Fruit fly (Drosophila melanogaster): ENCODE measurements around the gene CG15387.

The CG15387 gene

dm6 chr2L:2192123-2192601, 33.9 kb downstream of the CG15387 start, which contains the start of gene CG10874 (continued):
- TF ChIP-seq CG9215 (GFP tag; IDR thresholded peaks at IDR 0.05) = no peak
- no peak for TF ChIP-seq Elba2 (GFP tag; optimal IDR thresholded peaks at IDR 0.05)
- no peak for TF ChIP-seq cg (GFP tag; optimal IDR thresholded peaks at IDR 0.05)
- no peak for TF ChIP-seq CG9817 (tag; optimal IDR thresholded peaks at IDR 0.05)
- no peak for TF ChIP-seq CG7271 (tag; optimal IDR thresholded peaks at IDR 0.05)
- no peak for TF ChIP-seq CG9609 (GFP tag; optimal IDR thresholded peaks at IDR 0.05)
- no peak for TF ChIP-seq tup (GFP tag; optimal IDR thresholded peaks at IDR 0.05)
- no peak for TF ChIP-seq CG31441 (GFP tag; IDR thresholded peaks at IDR 0.05)
- peak; percentile 3 for TF ChIP-seq CG10543 (GFP tag; optimal IDR thresholded peaks at IDR 0.05)
- no peak for TF ChIP-seq Deaf1 (tag; optimal IDR thresholded peaks at IDR 0.05)
- TF ChIP-seq D (optimal IDR thresholded peaks at IDR 0.05) = no peak
- TF ChIP-seq D (GFP tag; optimal IDR thresholded peaks at IDR 0.05) = no peak
- no peak for TF ChIP-seq Hr3 (GFP tag; optimal IDR thresholded peaks at IDR 0.05)
- no peak for TF ChIP-seq unc-4 (GFP tag; IDR thresholded peaks at IDR 0.05; ENCODE audit: partially characterized antibody)
- TF ChIP-seq CG6765 (GFP tag; optimal IDR thresholded peaks at IDR 0.05) = no peak
- TF ChIP-seq vfl (GFP tag; optimal IDR thresholded peaks at IDR 0.05) = no peak
- no peak for TF ChIP-seq inv (GFP tag; IDR thresholded peaks at IDR 0.05; ENCODE audit: partially characterized antibody)
- no peak for TF ChIP-seq ara (GFP tag; IDR thresholded peaks at IDR 0.05)
- peak; percentile 60 for TF ChIP-seq trem (tag; optimal IDR thresholded peaks at IDR 0.05)
- peak; percentile 4 for TF ChIP-seq CG10979 (tag; optimal IDR thresholded peaks at IDR 0.05)
- TF ChIP-seq CG4617 (GFP tag; optimal IDR thresholded peaks at IDR 0.05; ENCODE audit: borderline replicate concordance) = peak; percentile 82
- no peak for TF ChIP-seq Meics (GFP tag; optimal IDR thresholded peaks at IDR 0.05)
- TF ChIP-seq CG10267 (tag; optimal IDR thresholded peaks at IDR 0.05) = peak; percentile 61
- no peak for TF ChIP-seq Xrp1 (GFP tag; IDR thresholded peaks at IDR 0.05)
- no peak for TF ChIP-seq CG4730 (GFP tag; IDR thresholded peaks at IDR 0.05)
- peak; percentile 14 for TF ChIP-seq CrebB (tag; optimal IDR thresholded peaks at IDR 0.05)
- no peak for TF ChIP-seq Kr (GFP tag; optimal IDR thresholded peaks at IDR 0.05)
- no peak for TF ChIP-seq Opbp (GFP tag; IDR thresholded peaks at IDR 0.05; ENCODE audit: partially characterized antibody)
- no peak for TF ChIP-seq fru (optimal IDR thresholded peaks at IDR 0.05)
- no peak for TF ChIP-seq CG17361 (GFP tag; IDR thresholded peaks at IDR 0.05)
- no peak for TF ChIP-seq chn (GFP tag; optimal IDR thresholded peaks at IDR 0.05)
- peak; percentile 12 for TF ChIP-seq CG12659 (GFP tag; optimal IDR thresholded peaks at IDR 0.05)
- TF ChIP-seq Aef1 (GFP tag; IDR thresholded peaks at IDR 0.05) = no peak
- TF ChIP-seq Gug (GFP tag; IDR thresholded peaks at IDR 0.05) = no peak
- peak; percentile 99 for TF ChIP-seq Dp (GFP tag; optimal IDR thresholded peaks at IDR 0.05)
- TF ChIP-seq zfh2 (GFP tag; optimal IDR thresholded peaks at IDR 0.05) = no peak
- TF ChIP-seq Tbp (GFP tag; optimal IDR thresholded peaks at IDR 0.05) = no peak
- peak; percentile 60 for TF ChIP-seq HmgZ (tag; optimal IDR thresholded peaks at IDR 0.05)
- no peak for TF ChIP-seq wek (GFP tag; optimal IDR thresholded peaks at IDR 0.05)
- TF ChIP-seq CG34376 (GFP tag; optimal IDR thresholded peaks at IDR 0.05) = no peak
- peak; percentile 18 for TF ChIP-seq PHDP (tag; optimal IDR thresholded peaks at IDR 0.05)
- TF ChIP-seq Ets97D (GFP tag; optimal IDR thresholded peaks at IDR 0.05) = peak; percentile 78
- no peak for TF ChIP-seq ftz-f1 (GFP tag; optimal IDR thresholded peaks at IDR 0.05)
- TF ChIP-seq Dip2 (GFP tag; IDR thresholded peaks at IDR 0.05) = no peak
- TF ChIP-seq Poxn (GFP tag; IDR thresholded peaks at IDR 0.05) = no peak
- no peak for TF ChIP-seq Pdp1 (GFP tag; optimal IDR thresholded peaks at IDR 0.05)
- TF ChIP-seq CG16813 (GFP tag; IDR thresholded peaks at IDR 0.05; ENCODE audit: partially characterized antibody) = no peak
- TF ChIP-seq CG2678 (tag; optimal IDR thresholded peaks at IDR 0.05) = no peak
- no peak for TF ChIP-seq HHEX (GFP tag; optimal IDR thresholded peaks at IDR 0.05)
- TF ChIP-seq Hr51 (GFP tag; optimal IDR thresholded peaks at IDR 0.05) = no peak
- peak; percentile 70 for TF ChIP-seq Sin3A (optimal IDR thresholded peaks at IDR 0.05)
- peak; percentile 72 for TF ChIP-seq CG1603 (tag; optimal IDR thresholded peaks at IDR 0.05)

Data from whole organism, embryonic.